Worm (Caenorhabditis elegans): Measurements from ENCODE around the gene Y37D8A.3.

DNA sequence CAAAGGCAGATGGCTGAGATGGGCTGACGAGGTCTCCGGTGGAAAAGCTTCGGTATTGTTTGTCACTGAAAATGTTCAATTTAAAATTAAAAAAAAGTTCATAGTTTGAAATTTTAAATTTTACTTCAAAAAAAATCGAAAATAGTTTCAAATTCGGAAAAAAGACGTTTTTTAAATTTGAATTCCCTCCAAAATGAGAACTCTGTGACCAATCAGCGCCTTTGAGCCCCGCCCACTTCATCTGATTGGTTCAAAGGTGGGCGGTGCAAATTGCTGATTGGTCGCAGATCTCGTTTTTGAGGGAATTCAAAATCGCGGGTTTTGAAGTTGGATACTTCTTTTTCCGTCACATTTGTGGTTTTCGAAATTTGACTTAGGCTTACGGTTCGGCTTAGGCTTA is 9.1 kb downstream of the Y37D8A.3 start:
- TF ChIP-seq M03D4.4 (tag; optimal IDR thresholded peaks at IDR 0.05) (no peak), pha-4 (tag; optimal IDR thresholded peaks at IDR 0.05) (no peak), snpc-4 (tag; optimal IDR thresholded peaks at IDR 0.05) (no peak), nhr-28 (tag; optimal IDR thresholded peaks at IDR 0.05) (no peak), nhr-237 (tag; optimal IDR thresholded peaks at IDR 0.05) (no peak), lin-13 (tag; optimal IDR thresholded peaks at IDR 0.05) (no peak), nhr-76 (tag; optimal IDR thresholded peaks at IDR 0.05) (no peak), ceh-83 (GFP tag; optimal IDR thresholded peaks at IDR 0.05) (no peak), nhr-12 (tag; optimal IDR thresholded peaks at IDR 0.05) (no peak), ztf-11 (tag; optimal IDR thresholded peaks at IDR 0.05) (no peak), sptf-1 (tag; optimal IDR thresholded peaks at IDR 0.05) (no peak)
